Fruit fly (Drosophila melanogaster): ENCODE measurements around the gene CG7857.
A peak's percentile ranks its signal among the peaks of the same experiment; 100 is the strongest.

Gene CG7857

dm6 chr3L:15553993-15554644, 49.4 kb upstream of the CG7857 start, which contains the start of gene AGO2 (continued):
- TF ChIP-seq CG17361 (GFP tag; IDR thresholded peaks at IDR 0.05) (peak; percentile 32; the same call in 1 of the 3 replicates), HHEX (GFP tag; optimal IDR thresholded peaks at IDR 0.05) (peak; percentile 21), Nf-YC (tag; optimal IDR thresholded peaks at IDR 0.05) (peak; percentile 19), lbe (GFP tag; optimal IDR thresholded peaks at IDR 0.05) (peak; percentile 43), CG30431 (GFP tag; optimal IDR thresholded peaks at IDR 0.05) (no peak), CG7556 (GFP tag; optimal IDR thresholded peaks at IDR 0.05) (no peak), salm (tag; optimal IDR thresholded peaks at IDR 0.05) (no peak), CG16813 (GFP tag; IDR thresholded peaks at IDR 0.05; ENCODE audit: partially characterized antibody) (peak; percentile 68; the same call in 2 of the 3 replicates), prd (optimal IDR thresholded peaks at IDR 0.05) (no peak), prd (GFP tag; IDR thresholded peaks at IDR 0.05) (0 out of 3 replicates have a peak, but pooled peaks have one; percentile 14), usp (GFP tag; optimal IDR thresholded peaks at IDR 0.05) (no peak), CG6765 (GFP tag; optimal IDR thresholded peaks at IDR 0.05) (peak; percentile 24), CG9876 (GFP tag; optimal IDR thresholded peaks at IDR 0.05) (no peak), Fer2 (tag; optimal IDR thresholded peaks at IDR 0.05) (no peak), bbx (GFP tag; IDR thresholded peaks at IDR 0.05; ENCODE audit: partially characterized antibody) (peak; percentile 69), CHES-1-like (GFP tag; optimal IDR thresholded peaks at IDR 0.05) (peak; percentile 54), CG1603 (tag; optimal IDR thresholded peaks at IDR 0.05) (peak; percentile 3), CG4360 (GFP tag; IDR thresholded peaks at IDR 0.05) (peak; percentile 100), CG13424 (tag; optimal IDR thresholded peaks at IDR 0.05) (peak; percentile 8), CG6689 (GFP tag; IDR thresholded peaks at IDR 0.05) (0 out of 2 replicates have a peak, but pooled peaks have one; percentile 28), chinmo (GFP tag; IDR thresholded peaks at IDR 0.05; ENCODE audit: partially characterized antibody) (peak; percentile 95; the same call in 2 of the 4 replicates), Aef1 (GFP tag; IDR thresholded peaks at IDR 0.05) (peak; percentile 70), shn (GFP tag; optimal IDR thresholded peaks at IDR 0.05) (peak; percentile 1), inv (GFP tag; IDR thresholded peaks at IDR 0.05; ENCODE audit: partially characterized antibody) (peak; percentile 59; the same call in 1 of the 2 replicates), gfzf (GFP tag; optimal IDR thresholded peaks at IDR 0.05) (peak; percentile 41), knrl (GFP tag; IDR thresholded peaks at IDR 0.05; ENCODE audit: partially characterized antibody) (peak; percentile 52; the same call in 2 of the 3 replicates), fu2 (GFP tag; optimal IDR thresholded peaks at IDR 0.05) (peak; percentile 29), CG8924 (tag; optimal IDR thresholded peaks at IDR 0.05) (peak; percentile 38), CG3163 (GFP tag; optimal IDR thresholded peaks at IDR 0.05) (peak; percentile 32), CG11398 (GFP tag; optimal IDR thresholded peaks at IDR 0.05) (peak; percentile 8), Fer1 (GFP tag; optimal IDR thresholded peaks at IDR 0.05) (peak; percentile 13), unc-4 (GFP tag; IDR thresholded peaks at IDR 0.05; ENCODE audit: partially characterized antibody) (peak; percentile 58), Dref (GFP tag; IDR thresholded peaks at IDR 0.05) (peak; percentile 93), wek (GFP tag; optimal IDR thresholded peaks at IDR 0.05) (peak; percentile 17), Scr (GFP tag; IDR thresholded peaks at IDR 0.05; ENCODE audit: partially characterized antibody) (peak; percentile 65), ssp (GFP tag; IDR thresholded peaks at IDR 0.05) (no peak), Neu2 (GFP tag; optimal IDR thresholded peaks at IDR 0.05; ENCODE audit: borderline replicate concordance) (peak; percentile 47), HLH4C (GFP tag; IDR thresholded peaks at IDR 0.05; ENCODE audit: partially characterized antibody) (peak; percentile 77), Eip74EF (GFP tag; optimal IDR thresholded peaks at IDR 0.05) (peak in 1 of 2 experiments; percentile 29), cas (GFP tag; IDR thresholded peaks at IDR 0.05) (no peak), CG17829 (tag; optimal IDR thresholded peaks at IDR 0.05) (peak; percentile 62), Stat92E (GFP tag; optimal IDR thresholded peaks at IDR 0.05) (peak in 1 of 3 experiments; percentile 78), twi (tag; optimal IDR thresholded peaks at IDR 0.05) (peak; percentile 53), CG30403 (GFP tag; optimal IDR thresholded peaks at IDR 0.05) (peak; percentile 21), CG14860 (GFP tag; IDR thresholded peaks at IDR 0.05; ENCODE audit: partially characterized antibody) (peak; percentile 59; the same call in 2 of the 3 replicates), Opbp (GFP tag; IDR thresholded peaks at IDR 0.05; ENCODE audit: partially characterized antibody) (peak; percentile 62; the same call in 2 of the 3 replicates), CG17186 (GFP tag; optimal IDR thresholded peaks at IDR 0.05) (peak; percentile 66)
